Fruit fly (Drosophila melanogaster) Kc167 (cell line): ENCODE results near the gene crp.

Experiments
- Myc ChIP-seq: fragments of >200 bp; optimal IDR thresholded peaks from 2 replicates; lab custom pipeline; 2017; ENCODE audit warnings: missing external identifiers
- Sin3A ChIP-seq: fragments of >200 bp; optimal IDR thresholded peaks from 2 replicates; lab custom pipeline; 2018; ENCODE audit warnings: missing external identifiers
- h ChIP-seq: fragments of >200 bp; optimal IDR thresholded peaks from 3 replicates; lab custom pipeline; 2018; ENCODE audit warnings: missing external identifiers
- insv ChIP-seq: fragments of >200 bp; optimal IDR thresholded peaks from 3 replicates; lab custom pipeline; 2018; ENCODE audit warnings: missing external identifiers
- psq ChIP-seq: fragments of >200 bp; optimal IDR thresholded peaks from 2 replicates; lab custom pipeline; 2017; ENCODE audit warnings: missing external identifiers
- ttk ChIP-seq: sonication (Bioruptor generic); optimal IDR thresholded peaks from 2 replicates; lab custom pipeline; 2017; ENCODE audit warnings: missing external identifiers

Gene crp

DNA sequence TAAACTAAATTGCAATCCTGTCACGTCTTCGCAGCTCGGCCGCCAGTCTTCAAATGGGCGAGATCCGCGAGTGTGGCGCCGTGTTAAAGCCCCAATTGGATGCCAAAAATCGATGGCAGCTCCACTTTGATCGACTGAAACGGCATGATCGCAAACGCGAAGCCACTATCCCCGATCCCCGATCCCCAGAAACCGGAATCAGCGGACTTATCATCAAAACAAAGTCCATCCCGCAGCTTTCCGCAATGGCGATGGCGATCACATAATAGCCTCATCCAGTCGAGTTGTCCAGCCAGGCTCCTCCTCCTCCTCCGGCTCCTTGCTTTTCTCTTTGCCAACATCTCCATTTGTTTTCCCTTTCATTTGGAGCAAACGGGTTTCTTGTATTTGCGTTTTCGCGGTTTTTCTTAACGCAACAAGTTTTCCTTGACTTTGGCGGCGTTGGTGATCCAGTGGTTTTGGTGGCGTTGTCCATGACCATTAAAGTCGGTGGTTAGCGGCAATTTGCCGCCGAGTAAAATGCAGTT lies 5.5 kb upstream of the crp start, which contains the start of gene CG13258:
TSS of gene CG13258 (minus strand) at position 51 of the 527 bp plus-strand sequence.
- no peak for TF ChIP-seq Myc (lab: Kevin White, UChicago)

DNA sequence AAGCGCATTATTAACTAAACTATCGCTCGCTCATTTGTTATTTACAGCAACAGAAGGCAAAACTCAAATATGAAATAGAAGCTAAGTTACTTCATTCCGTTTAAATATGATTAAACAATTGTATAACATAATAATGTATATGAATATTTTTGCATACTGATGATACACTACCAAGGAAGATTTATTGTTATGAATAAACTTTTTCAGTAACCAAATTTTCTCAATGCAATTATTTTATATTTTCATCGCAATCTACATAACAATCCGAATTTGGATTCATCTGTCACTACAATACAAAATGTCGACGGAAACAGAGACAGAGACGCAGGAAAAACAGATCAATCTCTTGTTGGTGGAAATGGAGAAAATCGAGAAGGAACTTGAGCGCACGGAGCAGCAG lies 3.5 kb upstream of the crp start, which contains the start of gene CG17329:
TSS of gene CG17329 (plus strand) at position 301 of the 400 bp plus-strand sequence.
- TF ChIP-seq ttk (no peak), Myc (lab: Kevin White, UChicago) (no peak), Sin3A (no peak), h (lab: Kevin White, UChicago) (no peak), insv (lab: Kevin White, UChicago) (no peak), psq (lab: Kevin White, UChicago) (no peak)

DNA sequence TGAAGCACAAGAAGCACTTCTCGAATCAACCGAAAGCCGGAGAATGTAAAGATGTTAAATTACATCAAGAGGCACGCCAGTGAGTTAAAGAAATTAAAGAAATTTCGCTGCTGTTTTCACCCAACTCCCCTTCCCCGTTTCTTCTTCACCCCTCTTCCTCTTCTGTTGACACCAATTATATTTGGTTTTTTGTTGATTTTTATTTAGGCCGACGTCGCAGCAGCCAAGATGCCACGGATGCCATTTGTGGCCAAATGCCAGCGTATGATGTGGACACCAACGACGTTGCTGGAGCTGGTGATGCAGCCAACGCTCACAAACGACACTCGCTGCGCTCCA lies 832 bp upstream of the crp start:
- TF ChIP-seq psq (lab: Kevin White, UChicago) (no peak), h (lab: Kevin White, UChicago) (no peak)

DNA sequence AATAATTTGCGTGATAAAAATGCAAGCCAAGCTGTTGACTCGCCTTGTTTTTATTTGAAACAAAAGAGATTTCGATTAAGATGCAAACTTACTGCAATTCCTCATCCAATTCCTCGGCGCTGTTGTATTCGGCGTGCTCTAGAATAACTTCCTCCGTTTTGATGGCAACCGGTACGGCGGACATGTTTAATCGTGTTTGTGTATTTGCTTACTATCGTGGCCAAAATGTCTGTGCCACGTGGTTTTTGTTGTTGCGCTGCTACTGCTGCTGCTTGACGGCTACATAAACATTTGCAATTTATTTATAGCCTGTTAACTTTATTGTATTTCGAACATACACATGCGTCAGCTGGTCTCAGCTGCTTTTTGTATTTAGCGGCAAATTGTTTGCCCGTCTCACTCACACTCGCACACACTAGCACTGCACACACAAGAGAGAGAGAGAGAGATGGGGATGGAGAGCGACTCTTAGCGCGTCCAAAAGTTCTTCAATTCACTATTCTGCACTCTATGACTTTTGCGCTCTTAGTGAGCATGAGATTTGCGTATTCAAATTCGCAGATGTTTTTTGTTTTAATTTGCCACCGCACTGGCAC lies 426 bp downstream of the crp start:
- TF ChIP-seq h (lab: Kevin White, UChicago) = no peak

DNA sequence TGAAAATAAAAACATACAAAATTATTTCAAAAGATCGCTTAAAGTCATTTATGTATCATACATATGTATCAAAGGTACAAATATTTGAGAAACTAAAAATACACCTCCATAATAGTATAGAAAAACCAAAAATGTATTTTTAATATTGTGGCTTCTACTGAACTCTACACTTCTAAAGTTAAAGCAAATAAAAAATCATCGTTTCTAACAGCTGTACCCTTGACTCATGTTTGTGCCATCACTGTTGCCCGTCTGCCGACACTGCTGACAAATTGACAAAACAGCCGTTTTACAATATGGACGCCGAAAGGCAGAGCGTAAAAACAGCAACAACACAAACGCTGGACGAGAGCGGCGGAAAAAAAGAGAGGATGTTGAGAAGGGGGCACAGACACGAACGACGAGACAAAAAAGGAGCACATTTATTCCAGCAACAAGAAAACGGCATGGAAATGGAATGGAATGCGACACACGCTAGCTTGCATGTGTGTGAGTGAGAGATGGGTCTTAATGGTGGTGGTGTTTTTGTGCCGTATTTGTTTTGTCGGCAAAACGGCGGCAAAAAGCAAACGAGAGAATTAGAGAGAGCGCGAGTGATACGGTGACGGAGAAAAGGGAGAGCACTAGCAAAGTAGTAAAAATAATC lies 1.0 kb downstream of the crp start:
- TF ChIP-seq psq (lab: Kevin White, UChicago) (peak; percentile 89), ttk (no peak)

DNA sequence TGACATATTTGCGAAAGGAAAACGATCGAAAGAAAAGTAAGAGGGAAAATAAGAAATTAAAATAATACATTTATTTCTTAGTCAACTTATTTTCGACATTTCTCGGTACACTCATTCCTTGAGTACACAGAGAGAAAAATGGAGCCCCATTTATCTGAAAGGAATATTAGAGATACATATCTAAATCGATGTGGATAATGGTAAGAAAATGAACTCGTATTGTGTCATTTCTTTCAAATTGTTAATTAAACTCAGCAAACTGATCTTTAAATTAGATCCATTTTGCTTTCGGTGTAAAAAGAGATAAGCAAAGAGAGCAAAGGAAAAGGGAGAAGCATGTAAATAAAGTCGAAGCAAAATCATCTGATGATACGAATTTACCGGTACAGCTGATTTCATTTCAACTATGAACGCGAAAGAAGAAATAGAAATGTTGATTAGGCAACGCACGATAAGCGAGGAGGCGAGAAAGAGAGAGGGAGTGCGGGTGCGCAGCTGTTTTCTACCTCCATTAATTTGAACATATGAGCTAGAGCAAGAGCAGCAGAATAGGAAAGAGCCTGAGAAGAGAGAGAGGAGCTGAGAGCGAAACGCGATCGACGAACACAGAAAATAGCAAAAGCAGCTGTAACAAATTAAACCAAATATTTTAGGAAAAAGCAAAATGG lies 1.7 kb downstream of the crp start:
- TF ChIP-seq Myc (lab: Kevin White, UChicago) (no peak), h (lab: Kevin White, UChicago) (no peak), ttk (no peak), insv (lab: Kevin White, UChicago) (no peak), psq (lab: Kevin White, UChicago) (no peak), Sin3A (no peak)

DNA sequence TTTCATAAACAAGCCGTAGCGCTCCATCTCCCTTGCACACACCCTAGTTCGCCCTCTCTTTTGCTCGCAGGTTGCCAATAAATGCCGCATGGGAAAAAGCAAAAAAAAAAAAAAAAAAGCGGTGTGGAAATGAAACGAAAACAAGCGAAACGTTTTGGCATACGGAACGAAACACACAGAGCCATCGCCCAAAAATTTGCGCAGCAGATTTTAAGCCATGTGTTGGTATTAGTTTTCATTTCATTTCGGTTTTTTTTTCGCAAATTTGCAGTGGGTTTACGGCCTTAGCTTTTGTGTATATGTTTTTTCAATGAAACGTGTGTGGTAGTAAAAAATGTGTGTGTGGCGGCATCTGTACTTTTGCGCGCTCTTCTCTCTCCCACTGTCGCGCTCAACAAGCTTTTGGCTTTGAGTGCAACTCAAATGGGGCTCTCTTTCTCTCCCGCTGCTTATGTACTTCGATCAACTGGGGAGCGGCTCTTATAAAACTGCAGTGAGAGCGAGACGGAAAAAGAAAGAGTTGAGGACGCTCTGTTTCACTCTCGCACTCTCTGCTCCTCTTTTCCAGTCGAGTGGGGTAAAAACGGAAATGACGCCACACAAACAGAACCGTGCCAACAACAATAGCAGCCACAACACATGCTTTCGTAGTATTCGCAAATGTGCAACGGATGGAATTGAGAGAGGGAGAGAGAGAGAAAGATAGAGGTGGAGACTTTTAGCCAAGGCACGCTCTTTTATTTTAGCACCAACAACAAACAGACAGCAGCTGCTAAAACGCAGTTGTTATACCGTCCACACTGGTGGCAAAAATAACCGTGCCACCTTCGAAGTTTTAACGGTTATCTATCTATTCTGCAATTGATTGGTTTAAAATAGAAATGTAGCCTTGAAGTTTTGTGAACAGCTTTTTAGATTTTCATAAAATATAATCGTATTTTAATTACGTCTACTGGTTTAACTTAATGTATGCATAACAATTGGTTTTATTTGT lies 2.9 kb downstream of the crp start:
- TF ChIP-seq insv (lab: Kevin White, UChicago) = no peak
- TF ChIP-seq Sin3A = no peak
- TF ChIP-seq h (lab: Kevin White, UChicago) = no peak
- no peak for TF ChIP-seq Myc (lab: Kevin White, UChicago)
- no peak for TF ChIP-seq ttk

DNA sequence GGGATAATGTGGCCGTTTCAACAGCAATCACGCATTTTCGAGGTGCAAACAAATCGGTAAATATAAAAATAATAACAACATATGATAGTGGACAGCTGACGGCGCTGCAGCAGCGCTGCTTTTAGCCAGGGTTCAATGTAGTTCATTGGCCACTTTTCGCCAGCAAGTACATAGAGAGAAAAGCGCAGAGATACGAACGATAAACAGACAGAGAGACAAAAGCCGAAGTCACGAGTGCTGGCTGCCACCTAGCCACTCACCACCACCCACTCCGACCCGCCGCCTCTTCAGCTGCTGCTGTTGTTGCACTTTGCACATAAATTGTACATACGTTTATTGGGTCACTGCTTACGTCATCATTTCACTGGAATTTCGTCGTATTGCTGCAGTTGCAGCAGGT lies 4.7 kb downstream of the crp start:
- TF ChIP-seq insv (lab: Kevin White, UChicago) (no peak), Sin3A (no peak), h (lab: Kevin White, UChicago) (no peak), Myc (lab: Kevin White, UChicago) (no peak), psq (lab: Kevin White, UChicago) (no peak), ttk (no peak)

DNA sequence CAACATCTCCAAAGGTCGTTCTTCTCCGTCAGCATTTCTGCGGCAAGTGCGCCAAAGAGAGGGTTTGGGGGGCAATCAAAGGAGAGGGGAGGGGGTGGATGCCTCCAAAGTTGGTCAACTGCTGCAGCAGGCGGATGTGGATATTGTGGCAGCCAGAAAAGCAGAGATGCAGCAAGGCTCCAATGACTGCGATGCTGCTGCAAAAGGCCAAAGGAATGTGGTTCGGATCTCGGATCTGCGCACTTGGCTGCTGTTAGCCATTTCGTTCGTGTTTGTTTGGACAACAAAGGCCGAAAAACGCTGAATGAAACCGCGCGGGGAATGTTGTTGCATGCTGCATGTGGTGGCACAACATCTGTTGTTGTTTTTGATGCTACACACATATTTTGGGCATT lies 5.5 kb downstream of the crp start:
- TF ChIP-seq insv (lab: Kevin White, UChicago) (no peak), h (lab: Kevin White, UChicago) (no peak), psq (lab: Kevin White, UChicago) (no peak), ttk (no peak), Myc (lab: Kevin White, UChicago) (no peak), Sin3A (no peak)

DNA sequence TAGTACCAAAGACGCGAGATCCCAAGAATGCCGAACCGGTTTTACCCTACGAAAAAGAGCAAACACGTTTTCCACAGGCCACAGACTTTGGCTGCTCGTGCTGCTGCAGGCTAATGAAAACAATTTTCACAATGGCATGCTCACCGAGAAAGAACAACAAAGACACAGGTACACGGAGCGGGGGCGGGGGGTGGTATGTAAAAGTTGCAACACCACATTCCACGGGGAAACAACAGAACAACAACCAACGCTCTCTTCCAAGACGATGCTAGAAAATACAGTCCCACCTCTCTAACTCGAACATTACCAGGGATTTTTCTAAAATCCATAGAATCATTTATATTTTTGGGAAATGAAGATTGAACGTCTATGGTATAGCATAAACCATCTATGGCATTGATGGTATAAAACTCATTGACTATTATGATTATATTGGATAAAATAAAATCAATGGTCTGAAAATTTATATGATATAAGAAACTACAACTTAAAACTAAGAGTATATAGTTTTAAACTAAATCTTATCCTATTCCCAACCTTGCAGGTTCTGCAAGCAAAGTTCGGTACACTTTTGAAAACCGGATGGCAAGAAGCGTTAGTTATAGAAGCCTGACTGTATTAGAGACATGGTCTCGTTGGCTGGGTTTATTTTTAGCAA lies 6.0 kb downstream of the crp start:
- no peak for TF ChIP-seq Sin3A

DNA sequence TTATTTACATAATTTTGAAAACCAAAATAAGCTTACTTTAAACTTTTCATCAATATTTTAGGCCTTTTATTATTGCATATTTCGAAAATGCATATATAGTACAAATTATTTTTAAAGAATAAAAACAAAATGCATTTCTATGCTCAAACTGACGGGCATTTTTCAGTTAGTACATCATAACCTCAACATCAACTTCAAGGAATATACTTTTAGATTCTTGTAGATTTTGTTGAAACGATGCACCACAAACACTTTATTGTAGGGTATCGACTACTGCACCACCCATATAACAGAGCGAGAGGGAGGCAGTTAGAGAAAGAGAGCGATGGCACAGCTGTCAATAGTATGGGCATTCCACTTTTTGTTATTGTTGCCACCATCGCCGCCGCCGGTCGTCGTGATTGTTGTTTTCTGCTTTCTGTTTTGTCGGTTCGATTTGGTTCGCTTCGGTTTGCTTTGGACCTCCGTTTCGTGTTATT lies 7.7 kb downstream of the crp start:
- no peak for TF ChIP-seq Myc (lab: Kevin White, UChicago)
- no peak for TF ChIP-seq psq (lab: Kevin White, UChicago)
- TF ChIP-seq ttk = no peak
- no peak for TF ChIP-seq insv (lab: Kevin White, UChicago)
- no peak for TF ChIP-seq Sin3A
- TF ChIP-seq h (lab: Kevin White, UChicago) = no peak

DNA sequence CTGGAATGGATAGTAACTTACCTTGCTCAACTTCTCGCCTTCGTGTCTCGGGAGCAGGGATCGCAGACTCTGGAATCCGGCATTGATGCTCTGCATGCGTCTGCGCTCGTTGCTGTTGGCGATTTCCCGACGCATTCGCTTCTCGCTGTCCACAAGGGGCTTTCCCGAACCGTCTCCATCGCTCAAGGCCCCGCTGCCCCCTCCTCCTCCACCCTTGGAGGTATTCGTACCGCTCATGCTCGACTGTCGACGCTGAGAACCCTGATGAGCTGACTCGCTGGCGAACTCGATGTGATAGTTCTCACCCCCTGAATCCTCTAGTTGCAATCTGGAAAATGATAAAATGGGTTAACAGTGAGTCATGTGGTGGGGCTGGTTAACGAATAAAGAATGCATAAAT lies 8.7 kb downstream of the crp start:
- TF ChIP-seq Myc (lab: Kevin White, UChicago) (no peak), h (lab: Kevin White, UChicago) (no peak), Sin3A (no peak)
